Worm (Caenorhabditis elegans) whole organism, mixed stage, embryonic: ENCODE data around the gene C17C3.11.

Experiments
- M03D4.4 ChIP-seq: sonication (generic microtip); optimal IDR thresholded peaks from 2 replicates; lab custom pipeline; 2017; ENCODE audit warnings: mild to moderate bottlenecking, missing genetic modification characterization, missing compliant biosample characterization
- bed-3 ChIP-seq: fragments of 200-800 bp; sonication (Bioruptor generic); optimal IDR thresholded peaks from 3 replicates; lab custom pipeline; 2018; ENCODE audit warnings: mild to moderate bottlenecking, missing genetic modification characterization, moderate library complexity, missing compliant biosample characterization
- blmp-1 ChIP-seq: fragments of 150-350 bp; optimal IDR thresholded peaks from 2 replicates; lab custom pipeline; 2014; ENCODE audit warnings: missing biosample characterization, missing genetic modification characterization
- ceh-39 ChIP-seq: fragments of 150-350 bp; optimal IDR thresholded peaks from 2 replicates; lab custom pipeline; 2014; ENCODE audit warnings: missing biosample characterization, missing genetic modification characterization
- ceh-43 ChIP-seq: fragments of 200-800 bp; sonication (Bioruptor generic); optimal IDR thresholded peaks from 2 replicates; lab custom pipeline; 2018; ENCODE audit warnings: mild to moderate bottlenecking, missing genetic modification characterization, moderate library complexity, missing compliant biosample characterization
- ceh-83 ChIP-seq: fragments of 200-800 bp; sonication (Bioruptor generic); optimal IDR thresholded peaks from 2 replicates; lab custom pipeline; 2018; ENCODE audit warnings: mild to moderate bottlenecking, missing genetic modification characterization, missing compliant biosample characterization
- ces-1 ChIP-seq: fragments of 150-350 bp; optimal IDR thresholded peaks from 2 replicates; lab custom pipeline; 2014; ENCODE audit warnings: missing biosample characterization, missing genetic modification reagents, missing genetic modification characterization
- cnd-1 ChIP-seq: fragments of 200-800 bp; sonication (Bioruptor generic); optimal IDR thresholded peaks from 2 replicates; lab custom pipeline; 2018; ENCODE audit warnings: mild to moderate bottlenecking, missing genetic modification characterization, missing compliant biosample characterization
- drap-1 ChIP-seq: fragments of 200-800 bp; sonication (Bioruptor generic); optimal IDR thresholded peaks from 3 replicates; lab custom pipeline; 2018; ENCODE audit warnings: mild to moderate bottlenecking, missing genetic modification characterization, missing compliant biosample characterization
- elt-1 ChIP-seq: sonication (generic microtip); optimal IDR thresholded peaks from 2 replicates; lab custom pipeline; 2017; ENCODE audit warnings: missing genetic modification characterization, mild to moderate bottlenecking, missing compliant biosample characterization, antibody characterized with exemption, moderate library complexity, borderline replicate concordance; ENCODE audit not compliant: insufficient read depth
- elt-3 ChIP-seq: fragments of 150-350 bp; optimal IDR thresholded peaks from 2 replicates; lab custom pipeline; 2014; ENCODE audit warnings: missing biosample characterization, missing genetic modification characterization
- flh-1 ChIP-seq: fragments of 200-800 bp; sonication (Bioruptor generic); optimal IDR thresholded peaks from 2 replicates; lab custom pipeline; 2018; ENCODE audit warnings: mild to moderate bottlenecking, missing genetic modification characterization, moderate library complexity, missing compliant biosample characterization
- ham-2 ChIP-seq: fragments of 200-800 bp; sonication (Bioruptor generic); optimal IDR thresholded peaks from 2 replicates; lab custom pipeline; 2018; ENCODE audit warnings: mild to moderate bottlenecking, missing genetic modification characterization, missing compliant biosample characterization
- hlh-1 ChIP-seq: fragments of 150-350 bp; optimal IDR thresholded peaks from 2 replicates; lab custom pipeline; 2014; ENCODE audit warnings: missing biosample characterization, missing genetic modification reagents, missing genetic modification characterization
- lin-13 ChIP-seq: fragments of 150-350 bp; optimal IDR thresholded peaks from 2 replicates; lab custom pipeline; 2014; ENCODE audit warnings: missing biosample characterization, missing genetic modification characterization
- lsy-2 ChIP-seq: fragments of 150-350 bp; optimal IDR thresholded peaks from 2 replicates; lab custom pipeline; 2014; ENCODE audit warnings: missing biosample characterization, missing genetic modification characterization
- mab-5 ChIP-seq: fragments of 150-350 bp; optimal IDR thresholded peaks from 2 replicates; lab custom pipeline; 2014; ENCODE audit warnings: missing biosample characterization, missing genetic modification characterization
- mep-1 ChIP-seq: fragments of 150-350 bp; optimal IDR thresholded peaks from 2 replicates; lab custom pipeline; 2017; ENCODE audit warnings: missing biosample characterization, missing genetic modification reagents, missing genetic modification characterization, inconsistent platforms
- mls-2 ChIP-seq: sonication (generic microtip); optimal IDR thresholded peaks from 2 replicates; lab custom pipeline; 2016; ENCODE audit warnings: mild to moderate bottlenecking, missing genetic modification characterization, moderate library complexity, missing compliant biosample characterization
- nhr-12 ChIP-seq: fragments of 150-350 bp; optimal IDR thresholded peaks from 2 replicates; lab custom pipeline; 2014; ENCODE audit warnings: missing biosample characterization, missing genetic modification characterization
- nhr-237 ChIP-seq: fragments of 150-350 bp; optimal IDR thresholded peaks from 2 replicates; lab custom pipeline; 2014; ENCODE audit warnings: missing biosample characterization, missing genetic modification characterization
- nhr-76 ChIP-seq: sonication (generic microtip); optimal IDR thresholded peaks from 2 replicates; lab custom pipeline; 2017; ENCODE audit warnings: missing biosample characterization, missing genetic modification characterization
- pha-4 ChIP-seq: fragments of 150-350 bp; optimal IDR thresholded peaks from 2 replicates; lab custom pipeline; 2018; ENCODE audit warnings: missing biosample characterization, missing genetic modification reagents, missing genetic modification characterization
- sem-2 ChIP-seq: fragments of 200-800 bp; sonication (Bioruptor generic); optimal IDR thresholded peaks from 2 replicates; lab custom pipeline; 2018; ENCODE audit warnings: mild to moderate bottlenecking, missing genetic modification characterization, missing compliant biosample characterization
- snpc-4 ChIP-seq: fragments of 150-350 bp; optimal IDR thresholded peaks from 2 replicates; lab custom pipeline; 2014; ENCODE audit warnings: missing biosample characterization, missing genetic modification characterization
- sptf-1 ChIP-seq: sonication (generic microtip); optimal IDR thresholded peaks from 2 replicates; lab custom pipeline; 2017; ENCODE audit warnings: mild to moderate bottlenecking, missing genetic modification characterization, moderate library complexity, missing compliant biosample characterization
- tbx-8 ChIP-seq: fragments of 200-800 bp; sonication (Bioruptor generic); optimal IDR thresholded peaks from 2 replicates; lab custom pipeline; 2018; ENCODE audit warnings: mild to moderate bottlenecking, missing genetic modification characterization, moderate library complexity, missing compliant biosample characterization
- unc-120 ChIP-seq: sonication (generic microtip); optimal IDR thresholded peaks from 2 replicates; lab custom pipeline; 2017; ENCODE audit warnings: missing genetic modification characterization, missing compliant biosample characterization; ENCODE audit not compliant: poor library complexity, severe bottlenecking
- unc-39 ChIP-seq: fragments of 150-350 bp; optimal IDR thresholded peaks from 2 replicates; lab custom pipeline; 2014; ENCODE audit warnings: missing biosample characterization, missing genetic modification characterization
- unc-62 ChIP-seq: fragments of 150-350 bp; optimal IDR thresholded peaks from 2 replicates; lab custom pipeline; 2014; ENCODE audit warnings: missing biosample characterization, missing genetic modification reagents, missing genetic modification characterization
- zip-8 ChIP-seq: fragments of 150-350 bp; optimal IDR thresholded peaks from 2 replicates; lab custom pipeline; 2014; ENCODE audit warnings: missing biosample characterization, missing genetic modification characterization
- ztf-11 ChIP-seq: fragments of 150-350 bp; optimal IDR thresholded peaks from 2 replicates; lab custom pipeline; 2014; ENCODE audit warnings: missing biosample characterization, missing genetic modification characterization

The C17C3.11 gene

DNA sequence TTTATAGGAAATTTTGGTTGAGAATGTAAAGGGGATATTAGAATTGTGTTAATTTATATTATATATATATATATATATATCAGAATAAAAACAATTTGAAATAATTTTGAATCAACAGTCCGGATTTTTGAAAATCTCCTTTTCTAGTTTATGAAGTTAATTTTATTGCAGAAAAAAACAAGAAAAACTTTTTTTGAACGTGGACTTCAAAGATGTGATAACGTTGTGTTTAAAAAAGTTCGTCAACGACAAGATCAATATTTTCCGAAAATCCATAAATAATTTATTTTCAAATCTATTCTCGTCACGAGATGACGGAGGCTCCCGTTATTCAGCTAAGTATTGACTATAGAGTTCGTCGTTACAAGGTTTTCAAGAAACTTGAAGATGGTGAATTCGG, at the start of gene C17C3.11:
Gene C17C3.11, plus strand, starts transcription at position 301 of the 400 bp plus-strand sequence.
- TF ChIP-seq lin-13 (tag; lab: Kevin White, UChicago) (no peak), ceh-39 (tag; lab: Kevin White, UChicago) (no peak), zip-8 (tag; lab: Kevin White, UChicago) (no peak)

DNA sequence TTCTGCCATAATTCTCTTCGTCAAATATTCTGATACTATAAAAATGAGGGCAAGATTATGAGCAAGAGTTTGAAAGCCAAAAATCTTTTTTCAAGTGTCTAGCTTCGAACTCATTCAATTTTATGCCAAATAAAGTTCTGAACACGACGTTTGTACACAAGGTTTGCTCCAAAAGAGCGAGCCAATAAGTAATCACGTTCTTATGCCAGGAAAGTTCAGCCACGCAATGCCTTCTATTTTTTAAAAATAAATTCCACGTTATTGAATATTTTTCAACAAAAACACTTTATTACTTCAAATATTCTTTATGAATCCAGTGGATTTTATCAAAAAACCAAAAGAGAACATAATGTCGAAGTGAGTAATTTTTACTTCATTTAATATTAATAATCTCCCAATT, 49.8 kb upstream of the C17C3.11 start, which contains the start of gene nep-5:
Gene nep-5, plus strand, starts transcription at position 301 of the 400 bp plus-strand sequence.
- TF ChIP-seq zip-8 (tag; lab: Kevin White, UChicago): no peak
- TF ChIP-seq snpc-4: no peak
- TF ChIP-seq nhr-237: no peak
- TF ChIP-seq hlh-1 (tag; lab: Kevin White, UChicago): no peak
- no peak for TF ChIP-seq pha-4 (tag; lab: Kevin White, UChicago)
- no peak for TF ChIP-seq cnd-1 (tag; lab: Kevin White, UChicago)
- TF ChIP-seq flh-1 (GFP tag; lab: Kevin White, UChicago): no peak
- TF ChIP-seq ham-2 (GFP tag; lab: Kevin White, UChicago): no peak
- no peak for TF ChIP-seq lin-13 (tag; lab: Kevin White, UChicago)
- no peak for TF ChIP-seq ztf-11 (tag; lab: Kevin White, UChicago)
- no peak for TF ChIP-seq nhr-12 (tag; lab: Kevin White, UChicago)
- TF ChIP-seq ces-1 (GFP tag; lab: Kevin White, UChicago): no peak
- no peak for TF ChIP-seq mab-5 (tag; lab: Kevin White, UChicago)

DNA sequence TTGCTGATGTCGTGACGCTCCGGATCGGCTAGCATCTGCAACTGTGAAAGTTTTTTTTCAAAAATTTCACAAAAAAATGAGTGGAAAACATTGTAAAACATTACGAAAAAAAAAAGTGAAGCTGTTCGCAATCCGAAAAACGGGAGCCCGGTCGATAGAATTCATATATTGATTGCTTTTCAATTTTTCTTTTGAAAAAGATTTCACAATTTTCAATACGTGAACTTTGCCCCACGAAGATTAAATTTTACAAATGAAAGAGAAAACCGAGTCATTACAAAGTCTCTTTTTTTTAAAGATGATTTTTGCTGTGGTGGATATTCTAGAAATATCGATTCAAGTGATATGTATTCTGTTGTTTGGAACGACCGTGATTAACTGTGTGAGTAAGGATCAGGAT, 43.2 kb upstream of the C17C3.11 start, which contains the start of gene F12A10.6:
Gene F12A10.6, minus strand, starts transcription at position 101 of the 400 bp plus-strand sequence.
- TF ChIP-seq flh-1 (GFP tag; lab: Kevin White, UChicago) (no peak), lin-13 (tag; lab: Kevin White, UChicago) (no peak), bed-3 (GFP tag; lab: Kevin White, UChicago) (no peak), elt-3 (tag; lab: Kevin White, UChicago) (no peak), M03D4.4 (tag; lab: Kevin White, UChicago) (no peak), pha-4 (tag; lab: Kevin White, UChicago) (no peak), ceh-43 (GFP tag; lab: Kevin White, UChicago) (no peak)

ce11 chrII:5496375-5496774, 41.2 kb upstream of the C17C3.11 start, which contains the start of gene F12A10.1:
TSS of gene F12A10.1 (plus strand) at chrII:5496540.
- TF ChIP-seq bed-3 (GFP tag; lab: Kevin White, UChicago) (no peak), drap-1 (GFP tag; lab: Kevin White, UChicago) (no peak), hlh-1 (tag; lab: Kevin White, UChicago) (no peak), nhr-76 (tag; lab: Kevin White, UChicago) (no peak), snpc-4 (no peak), elt-3 (tag; lab: Kevin White, UChicago) (no peak), blmp-1 (tag; lab: Kevin White, UChicago) (no peak), M03D4.4 (tag; lab: Kevin White, UChicago) (no peak), unc-39 (tag; lab: Kevin White, UChicago) (no peak), ces-1 (GFP tag; lab: Kevin White, UChicago) (no peak), mab-5 (tag; lab: Kevin White, UChicago) (no peak)

DNA sequence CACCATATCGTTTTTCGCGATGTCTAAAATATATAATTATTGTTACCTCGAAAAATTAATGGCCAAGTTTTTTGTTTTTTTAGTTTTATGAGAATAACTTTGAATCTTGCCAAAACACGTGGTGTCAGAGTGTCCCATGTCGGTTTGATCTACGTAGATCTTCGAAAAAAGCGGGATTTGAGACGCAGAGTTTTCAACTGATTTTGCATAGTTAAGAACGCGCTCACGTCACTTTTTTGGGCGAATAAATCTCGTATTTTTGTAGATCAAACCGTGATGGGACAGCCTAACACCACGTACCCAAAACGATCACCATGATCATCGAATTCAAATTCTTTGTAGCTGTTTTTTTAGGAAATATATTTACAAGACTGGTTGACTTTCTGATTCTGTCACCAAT, 40.1 kb upstream of the C17C3.11 start:
- TF ChIP-seq sem-2 (GFP tag; lab: Kevin White, UChicago): no peak
- no peak for TF ChIP-seq snpc-4
- no peak for TF ChIP-seq M03D4.4 (tag; lab: Kevin White, UChicago)
- no peak for TF ChIP-seq ztf-11 (tag; lab: Kevin White, UChicago)

DNA sequence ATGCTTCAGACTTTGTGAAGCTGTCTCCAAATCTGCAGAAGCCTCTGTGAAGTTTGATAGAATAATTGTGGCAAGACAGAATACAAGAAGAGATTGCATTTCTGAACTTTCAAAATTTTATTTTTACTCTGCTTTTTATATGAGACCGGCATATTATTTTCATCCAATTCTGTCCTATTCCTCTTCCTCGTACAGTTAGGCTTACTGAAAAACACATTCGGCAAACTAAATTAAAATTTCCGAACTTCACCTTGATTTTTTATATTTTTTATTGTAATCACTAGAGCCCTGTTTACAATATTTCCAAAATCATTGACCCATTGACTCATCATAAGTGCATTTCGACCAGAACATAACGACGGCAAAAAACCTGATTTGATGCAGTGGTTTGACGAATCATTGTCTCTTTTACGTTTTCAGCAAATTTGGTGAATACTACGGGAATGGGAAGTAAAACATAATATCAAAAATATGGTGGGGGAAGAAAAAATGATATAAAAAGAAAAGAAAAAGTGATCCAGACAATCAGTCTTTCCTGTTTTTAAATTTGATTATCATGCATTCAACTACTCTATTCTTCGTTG, 39.4 kb upstream of the C17C3.11 start, which contains the start of the genes suex-1 and F12A10.9:
Gene suex-1, minus strand, starts transcription at position 101 of the 584 bp plus-strand sequence.
Gene F12A10.9, plus strand, starts transcription at position 534 of the 584 bp plus-strand sequence.
- TF ChIP-seq mep-1 (tag; lab: Kevin White, UChicago) (no peak), cnd-1 (tag; lab: Kevin White, UChicago) (no peak), elt-1 (tag; lab: Kevin White, UChicago) (no peak), snpc-4 (no peak), unc-39 (tag; lab: Kevin White, UChicago) (no peak), mab-5 (tag; lab: Kevin White, UChicago) (no peak), ceh-83 (GFP tag; lab: Kevin White, UChicago) (no peak), ceh-43 (GFP tag; lab: Kevin White, UChicago) (no peak), unc-62 (GFP tag; lab: Kevin White, UChicago) (no peak), tbx-8 (GFP tag; lab: Kevin White, UChicago) (no peak), lin-13 (tag; lab: Kevin White, UChicago) (no peak), mls-2 (tag; lab: Kevin White, UChicago) (no peak), flh-1 (GFP tag; lab: Kevin White, UChicago) (no peak), lsy-2 (tag; lab: Kevin White, UChicago) (no peak), unc-120 (no peak), pha-4 (tag; lab: Kevin White, UChicago) (no peak), sptf-1 (tag; lab: Kevin White, UChicago) (no peak), drap-1 (GFP tag; lab: Kevin White, UChicago) (no peak)
- TF ChIP-seq, all 35 proteins: peak for 0
